Fruit fly (Drosophila melanogaster): ENCODE measurements around the gene CG11537.

Gene CG11537

DNA sequence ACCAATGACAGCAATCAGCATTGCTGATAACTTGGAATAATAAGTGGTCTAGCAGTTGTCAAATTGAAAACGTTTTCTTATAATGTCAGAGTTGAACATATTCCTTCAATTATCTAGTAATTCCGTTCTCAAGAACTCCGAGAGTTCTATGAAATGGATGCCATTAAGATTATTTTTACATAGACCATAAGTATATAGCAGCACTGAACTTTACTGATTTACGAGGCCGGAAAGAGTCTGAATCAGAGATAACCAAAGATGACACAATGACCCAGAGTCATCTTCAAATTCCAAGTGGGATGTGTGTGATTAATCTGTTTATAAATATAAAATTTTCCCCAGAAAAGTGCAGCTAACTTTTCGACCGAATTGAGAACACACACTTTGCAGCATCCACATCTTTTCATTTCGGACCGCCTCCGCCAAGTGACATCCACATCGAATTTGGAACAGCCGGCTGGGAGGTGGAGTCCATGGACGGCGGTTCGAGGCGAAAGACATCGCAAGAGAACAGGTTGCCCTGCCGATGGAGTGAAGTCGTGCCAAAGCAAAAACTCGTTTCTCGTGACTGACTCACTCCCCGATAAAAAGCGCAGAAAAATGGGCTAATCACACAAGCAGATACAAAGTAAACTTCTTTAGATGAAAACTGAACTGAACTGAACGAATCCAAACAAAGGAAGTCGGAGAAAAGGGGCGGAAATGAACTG is 18.2 kb downstream of the CG11537 start:
- TF ChIP-seq CG17801 (GFP tag; optimal IDR thresholded peaks at IDR 0.05; ENCODE audit: partially characterized antibody), result no peak

DNA sequence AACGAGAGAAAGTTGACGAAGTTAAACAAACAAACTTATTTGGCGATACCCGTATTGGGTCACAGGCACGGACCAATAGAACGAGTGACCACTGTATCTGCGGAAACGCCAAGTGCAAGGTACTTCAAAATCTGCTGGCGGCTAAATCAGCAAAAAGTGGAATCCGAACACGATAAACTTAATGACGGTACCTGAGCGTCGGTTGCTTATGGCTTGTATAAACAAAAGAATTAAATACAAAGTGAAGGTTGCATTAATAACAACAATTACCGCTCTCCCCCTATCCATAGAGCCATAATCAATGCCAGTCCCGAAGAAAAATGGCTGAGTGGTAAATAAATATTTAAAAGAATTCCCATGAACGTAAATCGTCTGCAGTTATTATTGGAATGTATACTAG is 18.7 kb downstream of the CG11537 start:
- TF ChIP-seq CG17801 (GFP tag; optimal IDR thresholded peaks at IDR 0.05; ENCODE audit: partially characterized antibody), result no peak

DNA sequence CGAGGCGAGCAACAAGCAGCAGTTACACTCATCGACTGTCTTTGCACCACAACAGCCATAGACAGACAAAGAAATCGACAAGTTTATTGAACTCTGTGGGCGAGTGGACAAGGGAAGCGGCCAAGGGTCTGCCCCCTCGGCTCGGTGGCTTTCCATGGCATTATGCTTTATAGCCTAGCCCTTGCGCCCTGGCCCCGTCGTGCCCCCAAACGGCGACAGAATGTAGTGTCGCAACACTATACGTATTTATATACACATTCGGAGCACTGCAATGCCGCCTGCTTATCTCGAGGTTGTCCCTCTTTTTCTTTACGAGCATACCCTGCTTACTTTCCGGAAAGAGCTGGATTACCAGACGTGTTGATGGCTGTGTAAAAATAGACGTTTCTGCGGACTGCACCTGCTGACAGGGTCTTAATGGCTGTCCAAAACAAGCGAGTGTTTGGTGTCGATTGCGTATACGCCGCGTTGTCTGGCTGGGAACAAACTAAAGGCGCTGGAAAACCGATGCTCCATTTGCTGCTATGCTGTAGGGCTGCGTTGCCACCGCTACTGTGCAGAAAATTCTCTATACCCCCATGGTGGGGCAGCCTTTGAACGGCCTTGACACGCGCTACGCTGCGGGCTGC is 20.5 kb downstream of the CG11537 start:
- TF ChIP-seq CG17801 (GFP tag; optimal IDR thresholded peaks at IDR 0.05; ENCODE audit: partially characterized antibody), result no peak

dm6 chr3L:3121769-3122432 is 21.4 kb downstream of the CG11537 start:
- TF ChIP-seq CG17801 (GFP tag; optimal IDR thresholded peaks at IDR 0.05; ENCODE audit: partially characterized antibody), result no peak

dm6 chr3L:3114367-3114766 is 28.9 kb downstream of the CG11537 start, which contains the start of gene CG45067:
Gene CG45067 (minus strand): TSS chr3L:3114467.
- no peak for TF ChIP-seq CG17801 (GFP tag; optimal IDR thresholded peaks at IDR 0.05; ENCODE audit: partially characterized antibody)

- no peak for TF ChIP-seq CG17801 (GFP tag; optimal IDR thresholded peaks at IDR 0.05; ENCODE audit: partially characterized antibody)
These were observed 32.1 kb downstream of the CG11537 start, which contains the start of gene CG45066 for dm6 chr3L:3111127-3111526. Gene CG45066 (minus strand): TSS chr3L:3111227.

DNA sequence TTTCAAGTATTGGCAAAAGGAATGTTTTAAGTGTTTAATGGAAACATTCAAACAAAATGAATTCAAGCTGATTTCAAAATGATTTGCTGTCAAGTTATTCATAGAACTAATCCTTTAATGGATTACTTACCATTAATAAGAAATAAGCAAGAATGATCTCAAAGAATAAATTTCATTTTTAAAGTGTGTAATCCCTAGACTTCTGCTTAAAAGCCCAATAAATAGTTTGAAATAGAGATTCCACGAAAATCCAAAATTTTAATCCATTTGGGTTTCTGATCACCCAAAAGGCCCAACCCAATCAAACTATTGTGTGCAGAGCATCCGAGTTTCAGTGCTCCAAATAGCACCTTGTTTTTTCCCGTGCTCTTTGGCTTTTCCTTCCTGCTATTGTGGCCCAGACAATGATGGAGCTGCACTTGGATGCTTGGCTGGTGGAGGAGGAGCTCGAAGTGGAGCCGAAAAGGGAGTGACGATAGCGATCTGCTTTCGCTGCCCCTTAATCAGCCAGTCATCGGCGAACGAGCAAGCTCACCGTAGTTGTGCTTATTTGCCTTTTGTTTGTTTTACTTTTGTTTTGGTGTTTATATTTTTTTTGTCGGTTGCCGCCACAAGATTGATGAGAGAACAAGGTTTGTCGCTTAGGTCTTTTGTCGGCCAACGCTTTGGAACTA is 33.7 kb downstream of the CG11537 start:
- TF ChIP-seq CG17801 (GFP tag; optimal IDR thresholded peaks at IDR 0.05; ENCODE audit: partially characterized antibody), result no peak

- no peak for TF ChIP-seq CG17801 (GFP tag; optimal IDR thresholded peaks at IDR 0.05; ENCODE audit: partially characterized antibody)
These were observed 34.3 kb downstream of the CG11537 start for dm6 chr3L:3108964-3109363.

dm6 chr3L:3108040-3108615 is 35.1 kb downstream of the CG11537 start:
- TF ChIP-seq CG17801 (GFP tag; optimal IDR thresholded peaks at IDR 0.05; ENCODE audit: partially characterized antibody), result no peak

dm6 chr3L:3106908-3107821 is 36.1 kb downstream of the CG11537 start, which contains the start of gene Cht7:
Gene Cht7 (minus strand): TSS chr3L:3106958.
- no peak for TF ChIP-seq CG17801 (GFP tag; optimal IDR thresholded peaks at IDR 0.05; ENCODE audit: partially characterized antibody)

- no peak for TF ChIP-seq CG17801 (GFP tag; optimal IDR thresholded peaks at IDR 0.05; ENCODE audit: partially characterized antibody)
These were observed 37.1 kb downstream of the CG11537 start for dm6 chr3L:3106146-3106545.

- no peak for TF ChIP-seq CG17801 (GFP tag; optimal IDR thresholded peaks at IDR 0.05; ENCODE audit: partially characterized antibody)
These were observed 37.7 kb downstream of the CG11537 start for dm6 chr3L:3105531-3105930.

- TF ChIP-seq CG17801 (GFP tag; optimal IDR thresholded peaks at IDR 0.05; ENCODE audit: partially characterized antibody), result no peak
These were observed 40.7 kb downstream of the CG11537 start for dm6 chr3L:3102506-3103023.

DNA sequence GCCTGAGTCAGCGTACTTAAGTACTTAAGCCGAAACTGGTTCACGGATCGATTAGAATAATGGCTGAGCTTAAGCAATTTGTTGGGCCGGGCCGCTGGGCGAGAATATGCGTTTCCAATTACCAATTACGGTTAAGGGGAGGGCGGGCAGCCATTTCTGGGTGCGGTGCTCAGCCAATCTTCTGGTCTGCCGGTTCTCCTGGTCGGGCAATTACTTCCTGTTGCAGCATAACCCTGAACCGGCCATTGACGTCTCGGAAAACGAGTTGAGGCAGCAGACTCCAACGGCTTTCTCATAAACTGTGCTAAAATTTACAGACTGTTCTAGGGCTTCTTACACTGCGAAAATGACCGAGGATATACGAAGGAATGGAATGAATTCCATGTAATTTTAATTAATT is 42.1 kb downstream of the CG11537 start:
- no peak for TF ChIP-seq CG17801 (GFP tag; optimal IDR thresholded peaks at IDR 0.05; ENCODE audit: partially characterized antibody)

Data from ovary, adult (tissue).